Fruit fly (Drosophila melanogaster) whole organism, wandering third instar larva: Measurements from ENCODE around the gene CG31200.

Experiments used
- Abd-B ChIP-seq: fragments of >200 bp; optimal IDR thresholded peaks from 2 replicates; lab custom pipeline; 2017; ENCODE audit warnings: missing biosample characterization, missing genetic modification characterization
- CG32264 ChIP-seq: fragments of 200-800 bp; sonication (Bioruptor generic); optimal IDR thresholded peaks from 2 replicates; lab custom pipeline; 2016; ENCODE audit warnings: missing biosample characterization, missing genetic modification characterization
- CG9705 ChIP-seq: fragments of 200-800 bp; sonication (Bioruptor generic); optimal IDR thresholded peaks from 2 replicates; lab custom pipeline; 2018; ENCODE audit warnings: missing biosample characterization, mild to moderate bottlenecking, missing genetic modification characterization
- CrebA ChIP-seq: fragments of 200-800 bp; sonication (Bioruptor generic); optimal IDR thresholded peaks from 2 replicates; lab custom pipeline; 2016; ENCODE audit warnings: missing biosample characterization, mild to moderate bottlenecking, missing genetic modification characterization, borderline replicate concordance
- Dfd ChIP-seq: fragments of >200 bp; optimal IDR thresholded peaks from 2 replicates; lab custom pipeline; 2017; ENCODE audit warnings: missing biosample characterization, missing genetic modification characterization
- Dif ChIP-seq: fragments of 200-275, 200-300 bp; sonication (Bioruptor generic); optimal IDR thresholded peaks from 2 replicates; lab custom pipeline; 2018; ENCODE audit warnings: missing biosample characterization, missing genetic modification characterization; ENCODE audit not compliant: partially characterized antibody
- GATAd ChIP-seq: sonication (Bioruptor generic); optimal IDR thresholded peaks from 2 replicates; lab custom pipeline; 2016; ENCODE audit warnings: missing biosample characterization, missing genetic modification characterization
- HLH106 ChIP-seq: fragments of 200-800 bp; optimal IDR thresholded peaks from 3 replicates; lab custom pipeline; 2019; ENCODE audit warnings: missing biosample characterization, mild to moderate bottlenecking, missing genetic modification characterization, moderate library complexity
- Hnf4 ChIP-seq: fragments of 200-800 bp; sonication (Bioruptor generic); optimal IDR thresholded peaks from 2 replicates; lab custom pipeline; 2016; ENCODE audit warnings: missing biosample characterization, mild to moderate bottlenecking, missing genetic modification characterization
- Hr78 ChIP-seq: fragments of >200 bp; optimal IDR thresholded peaks from 2 replicates; lab custom pipeline; 2017; ENCODE audit warnings: missing biosample characterization, missing genetic modification characterization
- Hr83 ChIP-seq: fragments of 200-300 bp; sonication (Bioruptor generic); optimal IDR thresholded peaks from 2 replicates; lab custom pipeline; 2016; ENCODE audit warnings: missing biosample characterization, mild to moderate bottlenecking, missing genetic modification characterization, moderate library complexity; ENCODE audit not compliant: poor library complexity, severe bottlenecking
- Jra ChIP-seq: sonication (Bioruptor generic); optimal IDR thresholded peaks from 2 replicates; lab custom pipeline; 2016; ENCODE audit warnings: missing biosample characterization, missing genetic modification characterization
- Mio ChIP-seq: sonication (Bioruptor generic); optimal IDR thresholded peaks from 2 replicates; lab custom pipeline; 2016; ENCODE audit warnings: missing biosample characterization, missing genetic modification characterization
- Myc ChIP-seq: fragments of >200 bp; optimal IDR thresholded peaks from 2 replicates; lab custom pipeline; 2017
- N ChIP-seq: fragments of >200 bp; optimal IDR thresholded peaks from 2 replicates; lab custom pipeline; 2018; ENCODE audit warnings: missing biosample characterization, missing external identifiers, missing genetic modification characterization
- OdsH ChIP-seq: fragments of 200-800 bp; sonication (Bioruptor generic); optimal IDR thresholded peaks from 2 replicates; lab custom pipeline; 2016; ENCODE audit warnings: missing biosample characterization, mild to moderate bottlenecking, missing genetic modification characterization
- Rel ChIP-seq, 2 experiments: fragments of 200-800 bp; sonication (Bioruptor generic) in 1 of 2; optimal IDR thresholded peaks; 2 replicates in 1 of 2; 3 replicates in 1 of 2; lab custom pipeline; 2016 to 2019; ENCODE audit warnings: mild to moderate bottlenecking in 2 of 2, missing biosample characterization in 2 of 2, missing genetic modification characterization in 2 of 2, moderate library complexity in 1 of 2
- Sp1 ChIP-seq: fragments of 200-800 bp; sonication (Bioruptor generic); optimal IDR thresholded peaks from 3 replicates; lab custom pipeline; 2019; ENCODE audit warnings: missing biosample characterization, mild to moderate bottlenecking, missing genetic modification characterization, moderate library complexity
- Vsx2 ChIP-seq: fragments of 200-300, 225-300 bp; sonication (Bioruptor generic); optimal IDR thresholded peaks from 2 replicates; lab custom pipeline; 2018; ENCODE audit warnings: missing biosample characterization, missing genetic modification characterization; ENCODE audit not compliant: partially characterized antibody
- br ChIP-seq: fragments of 200-800 bp; sonication (Bioruptor generic); optimal IDR thresholded peaks from 2 replicates; lab custom pipeline; 2016; ENCODE audit warnings: missing biosample characterization, missing genetic modification characterization
- brk ChIP-seq: fragments of 200-800 bp; sonication (Bioruptor generic); optimal IDR thresholded peaks from 2 replicates; lab custom pipeline; 2016; ENCODE audit warnings: missing biosample characterization, mild to moderate bottlenecking, missing genetic modification characterization
- dl ChIP-seq, 2 experiments: fragments of 175-275, 200-275 bp in 1 of 2; fragments of 200-275 bp in 1 of 2; sonication (Bioruptor generic); optimal IDR thresholded peaks; lab custom pipeline; 2018; ENCODE audit warnings: mild to moderate bottlenecking in 2 of 2, missing biosample characterization in 2 of 2, missing genetic modification characterization in 2 of 2, moderate library complexity in 2 of 2; ENCODE audit not compliant: partially characterized antibody in 2 of 2, insufficient read depth in 1 of 2
- dmrt93B ChIP-seq: fragments of 200-800 bp; sonication (Bioruptor generic); optimal IDR thresholded peaks from 2 replicates; lab custom pipeline; 2018; ENCODE audit warnings: missing biosample characterization, mild to moderate bottlenecking, missing genetic modification characterization
- dsf ChIP-seq: sonication (Bioruptor generic); optimal IDR thresholded peaks from 2 replicates; lab custom pipeline; 2016; ENCODE audit warnings: missing biosample characterization, missing genetic modification characterization, borderline replicate concordance
- ey ChIP-seq: fragments of 200-800 bp; sonication (Bioruptor generic); optimal IDR thresholded peaks from 2 replicates; lab custom pipeline; 2016; ENCODE audit warnings: missing biosample characterization, missing genetic modification characterization
- foxo ChIP-seq, 2 experiments: fragments of 200-800 bp; sonication (Bioruptor generic); optimal IDR thresholded peaks; 2 replicates in 1 of 2; 3 replicates in 1 of 2; lab custom pipeline; 2016 to 2017; ENCODE audit warnings: missing biosample characterization in 2 of 2, missing genetic modification characterization in 2 of 2
- fru ChIP-seq: fragments of 200-800 bp; sonication (Bioruptor generic); optimal IDR thresholded peaks from 3 replicates; lab custom pipeline; 2016; ENCODE audit warnings: missing biosample characterization, mild to moderate bottlenecking, missing genetic modification characterization
- h ChIP-seq: fragments of 200-800 bp; sonication (Bioruptor generic); optimal IDR thresholded peaks from 3 replicates; lab custom pipeline; 2016; ENCODE audit warnings: missing biosample characterization, mild to moderate bottlenecking, missing genetic modification characterization
- jim ChIP-seq: fragments of 175-275, 200-325 bp; sonication (Bioruptor generic); optimal IDR thresholded peaks from 2 replicates; lab custom pipeline; 2016; ENCODE audit warnings: missing biosample characterization, mild to moderate bottlenecking, missing genetic modification characterization
- lola ChIP-seq: fragments of >200 bp; optimal IDR thresholded peaks from 2 replicates; lab custom pipeline; 2017; ENCODE audit warnings: missing biosample characterization, missing genetic modification characterization
- pan ChIP-seq: fragments of >200 bp; optimal IDR thresholded peaks from 2 replicates; lab custom pipeline; 2017
- psq ChIP-seq: fragments of 200-800 bp; sonication (Bioruptor generic); optimal IDR thresholded peaks from 3 replicates; lab custom pipeline; 2017; ENCODE audit warnings: missing biosample characterization, mild to moderate bottlenecking, missing genetic modification characterization, moderate library complexity
- rgr ChIP-seq: fragments of 200-800 bp; sonication (Bioruptor generic); optimal IDR thresholded peaks from 3 replicates; lab custom pipeline; 2016; ENCODE audit warnings: missing biosample characterization, mild to moderate bottlenecking, missing genetic modification characterization
- sage ChIP-seq: fragments of 200-800 bp; sonication (Bioruptor generic); optimal IDR thresholded peaks from 2 replicates; lab custom pipeline; 2016; ENCODE audit warnings: missing biosample characterization, mild to moderate bottlenecking, missing genetic modification characterization
- sv ChIP-seq: fragments of 200-800 bp; sonication (Bioruptor generic); optimal IDR thresholded peaks from 3 replicates; lab custom pipeline; 2016; ENCODE audit warnings: missing biosample characterization, missing genetic modification characterization
- tai ChIP-seq: sonication (Bioruptor generic); optimal IDR thresholded peaks from 2 replicates; lab custom pipeline; 2016; ENCODE audit warnings: missing biosample characterization, missing genetic modification characterization
- usp ChIP-seq: fragments of >200 bp; optimal IDR thresholded peaks from 2 replicates; lab custom pipeline; 2017; ENCODE audit warnings: missing biosample characterization, missing genetic modification characterization
- woc ChIP-seq: sonication (Bioruptor generic); optimal IDR thresholded peaks from 2 replicates; lab custom pipeline; 2016; ENCODE audit warnings: missing biosample characterization, mild to moderate bottlenecking, missing genetic modification characterization

The CG31200 gene

DNA sequence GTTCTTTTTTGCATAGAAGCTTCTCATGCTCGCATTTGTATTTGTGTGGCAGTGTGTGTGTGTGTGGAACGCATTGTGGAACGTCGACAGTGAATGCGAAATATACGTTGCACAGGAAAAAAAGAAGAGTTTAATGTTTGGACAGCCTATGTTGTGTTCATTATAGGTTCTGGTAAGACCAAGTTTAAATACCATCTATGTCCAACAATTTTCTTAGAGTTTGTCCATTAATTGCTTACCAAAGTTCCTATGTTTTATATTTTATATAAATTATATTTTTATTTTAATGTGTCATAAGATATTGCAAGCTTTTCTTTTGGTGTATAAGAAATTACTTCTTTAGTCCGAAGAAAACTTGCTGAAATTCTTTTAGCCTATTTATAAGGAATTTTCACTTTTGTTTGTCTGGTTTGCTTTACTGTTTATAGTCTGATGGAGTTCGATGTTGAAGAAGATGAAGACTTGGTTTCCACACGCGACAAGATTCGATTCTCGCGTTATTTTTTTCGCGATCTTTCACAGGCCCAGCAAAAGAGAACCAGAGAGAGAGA, 37.0 kb upstream of the CG31200 start:
- TF ChIP-seq CG32264 (no peak), lola (no peak), sv (no peak), usp (GFP tag; lab: Kevin White, UChicago) (no peak), CG9705 (GFP tag; lab: Kevin White, UChicago) (peak; percentile 67), Dfd (GFP tag; lab: Kevin White, UChicago) (no peak), Jra (GFP tag; lab: Kevin White, UChicago) (no peak), OdsH (GFP tag; lab: Kevin White, UChicago) (peak; percentile 71), Myc (lab: Kevin White, UChicago) (no peak), Hr78 (GFP tag; lab: Kevin White, UChicago) (no peak), Mio (GFP tag; lab: Kevin White, UChicago) (no peak), brk (no peak), Vsx2 (GFP tag; lab: Kevin White, UChicago) (no peak), sage (GFP tag; lab: Kevin White, UChicago) (peak; percentile 56), psq (peak; percentile 79), h (GFP tag; lab: Kevin White, UChicago) (peak; percentile 78), dmrt93B (peak; percentile 82), Dif (GFP tag; lab: Kevin White, UChicago) (no peak), CrebA (no peak), ey (GFP tag; lab: Kevin White, UChicago) (peak; percentile 72), rgr (peak; percentile 91), dsf (GFP tag; lab: Kevin White, UChicago) (no peak), Rel (GFP tag; optimal IDR thresholded peaks at IDR 0.05; lab: Kevin White, UChicago) (no peak), Rel (tag; optimal IDR thresholded peaks at IDR 0.05; lab: Kevin White, UChicago) (peak; percentile 36), Hr83 (GFP tag; lab: Kevin White, UChicago) (no peak), pan (no peak), Abd-B (GFP tag; lab: Kevin White, UChicago) (no peak), jim (GFP tag; lab: Kevin White, UChicago) (no peak), GATAd (GFP tag; lab: Kevin White, UChicago) (no peak), foxo (GFP tag; optimal IDR thresholded peaks at IDR 0.05; lab: Kevin White, UChicago) (peak in 1 of 2 experiments; percentile 91), woc (GFP tag; lab: Kevin White, UChicago) (peak; percentile 48), Sp1 (GFP tag; lab: Kevin White, UChicago) (peak; percentile 89), N (GFP tag; lab: Kevin White, UChicago) (no peak), fru (GFP tag; lab: Kevin White, UChicago) (peak; percentile 82), HLH106 (tag; lab: Kevin White, UChicago) (peak; percentile 89), dl (GFP tag; optimal IDR thresholded peaks at IDR 0.05; lab: Kevin White, UChicago; ENCODE audit: insufficient read depth in 1 of 2, partially characterized antibody in 2 of 2) (no peak), tai (GFP tag; lab: Kevin White, UChicago) (no peak), Hnf4 (peak; percentile 6), br (GFP tag; lab: Kevin White, UChicago) (peak; percentile 58)

DNA sequence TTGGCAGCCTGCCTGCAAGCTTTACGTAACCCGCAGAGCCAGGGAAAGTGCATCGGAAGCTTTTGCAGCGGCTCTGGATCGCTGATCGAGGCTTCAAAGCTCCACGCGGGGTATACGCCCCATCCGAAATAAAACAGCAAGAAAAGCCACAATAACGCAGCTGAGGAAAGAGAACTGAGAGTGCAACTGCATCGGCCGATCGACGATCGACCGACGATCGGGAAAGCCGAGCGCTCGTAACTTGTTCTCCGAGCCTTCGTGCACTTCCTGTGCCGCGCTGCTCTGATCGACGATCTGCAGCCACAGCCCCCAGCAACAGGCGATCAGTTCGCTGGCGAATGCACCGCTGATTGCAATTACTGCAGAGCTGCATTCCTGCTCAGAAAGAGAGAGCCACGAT, 34.8 kb upstream of the CG31200 start:
- TF ChIP-seq dsf (GFP tag; lab: Kevin White, UChicago): peak; percentile 17
- no peak for TF ChIP-seq sv
- no peak for TF ChIP-seq dl (GFP tag; optimal IDR thresholded peaks at IDR 0.05; lab: Kevin White, UChicago; ENCODE audit: insufficient read depth in 1 of 2, partially characterized antibody in 2 of 2)
- TF ChIP-seq CG9705 (GFP tag; lab: Kevin White, UChicago): no peak
- peak; percentile 36 for TF ChIP-seq br (GFP tag; lab: Kevin White, UChicago)
- TF ChIP-seq woc (GFP tag; lab: Kevin White, UChicago): peak; percentile 3
- TF ChIP-seq tai (GFP tag; lab: Kevin White, UChicago): no peak
- no peak for TF ChIP-seq usp (GFP tag; lab: Kevin White, UChicago)
- TF ChIP-seq rgr: peak; percentile 42
- TF ChIP-seq CG32264: no peak
- no peak for TF ChIP-seq GATAd (GFP tag; lab: Kevin White, UChicago)
- no peak for TF ChIP-seq Mio (GFP tag; lab: Kevin White, UChicago)
- no peak for TF ChIP-seq dmrt93B
- peak; percentile 70 for TF ChIP-seq Dif (GFP tag; lab: Kevin White, UChicago)
- TF ChIP-seq Sp1 (GFP tag; lab: Kevin White, UChicago): peak; percentile 50
- TF ChIP-seq Dfd (GFP tag; lab: Kevin White, UChicago): no peak
- TF ChIP-seq CrebA: peak; percentile 55
- no peak for TF ChIP-seq jim (GFP tag; lab: Kevin White, UChicago)
- no peak for TF ChIP-seq Abd-B (GFP tag; lab: Kevin White, UChicago)
- TF ChIP-seq Rel (GFP tag; optimal IDR thresholded peaks at IDR 0.05; lab: Kevin White, UChicago): peak; percentile 53
- peak; percentile 58 for TF ChIP-seq Rel (tag; optimal IDR thresholded peaks at IDR 0.05; lab: Kevin White, UChicago)
- peak; percentile 44 for TF ChIP-seq Hr83 (GFP tag; lab: Kevin White, UChicago)
- peak; percentile 59 for TF ChIP-seq fru (GFP tag; lab: Kevin White, UChicago)
- no peak for TF ChIP-seq lola
- TF ChIP-seq Hnf4: peak; percentile 3
- peak; percentile 21 for TF ChIP-seq sage (GFP tag; lab: Kevin White, UChicago)
- TF ChIP-seq Jra (GFP tag; lab: Kevin White, UChicago): peak; percentile 31
- peak in 1 of 2 experiments; percentile 6 for TF ChIP-seq foxo (GFP tag; optimal IDR thresholded peaks at IDR 0.05; lab: Kevin White, UChicago)
- peak; percentile 7 for TF ChIP-seq ey (GFP tag; lab: Kevin White, UChicago)
- no peak for TF ChIP-seq N (GFP tag; lab: Kevin White, UChicago)
- peak; percentile 43 for TF ChIP-seq h (GFP tag; lab: Kevin White, UChicago)
- TF ChIP-seq Myc (lab: Kevin White, UChicago): no peak
- peak; percentile 65 for TF ChIP-seq psq
- no peak for TF ChIP-seq Hr78 (GFP tag; lab: Kevin White, UChicago)
- no peak for TF ChIP-seq brk
- no peak for TF ChIP-seq pan
- no peak for TF ChIP-seq HLH106 (tag; lab: Kevin White, UChicago)
- no peak for TF ChIP-seq OdsH (GFP tag; lab: Kevin White, UChicago)
- peak; percentile 33 for TF ChIP-seq Vsx2 (GFP tag; lab: Kevin White, UChicago)
- TF ChIP-seq, all 38 proteins: peak for 18
